Fruit fly (Drosophila melanogaster) whole organism, pupa: ENCODE measurements around the gene Exn.

ENCODE experiments used
- CG14655 ChIP-seq: fragments of 200-800 bp; sonication (Bioruptor generic); optimal IDR thresholded peaks from 3 replicates; lab custom pipeline; 2017; ENCODE audit warnings: mild to moderate bottlenecking, missing biosample characterization, missing genetic modification reagents, missing genetic modification characterization
- CG15710 ChIP-seq: fragments of 200-800 bp; sonication (Bioruptor generic); optimal IDR thresholded peaks from 2 replicates; lab custom pipeline; 2018; ENCODE audit warnings: missing biosample characterization, mild to moderate bottlenecking, missing genetic modification characterization, moderate library complexity

DNA sequence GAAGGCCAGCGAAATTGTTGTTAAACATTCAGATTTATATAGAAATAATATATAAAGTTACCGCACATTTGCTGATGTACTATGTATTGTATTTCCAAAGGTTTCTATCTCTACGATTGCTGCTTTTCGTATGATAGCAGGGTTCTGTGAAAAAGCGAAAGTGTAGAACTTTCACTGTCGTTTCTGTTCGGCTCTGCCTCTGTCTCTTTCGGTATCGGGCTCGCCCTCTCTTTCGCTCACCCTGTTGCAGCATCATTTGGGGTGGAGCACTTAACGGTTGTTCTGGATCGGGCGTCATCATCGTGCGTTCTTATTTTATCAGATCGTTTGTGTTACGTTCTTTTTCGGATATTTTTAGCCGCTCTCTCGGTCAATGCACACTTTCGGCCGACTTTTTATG lies 63.5 kb downstream of the Exn start:
- no peak for TF ChIP-seq CG14655 (GFP tag; lab: Kevin White, UChicago)
- no peak for TF ChIP-seq CG15710 (tag; lab: Kevin White, UChicago)
